Fruit fly (Drosophila melanogaster) whole organism, adult: ENCODE data around the gene Hsp70Bc.
"Not testable (repeated sequence)": the region's sequence is repeated elsewhere in the genome, so short reads cannot be mapped to it uniquely, and the experiment has no call there.

Experiments used
- CG5204 ChIP-seq: fragments of 200-800 bp; sonication (Bioruptor generic); optimal IDR thresholded peaks from 2 replicates; lab custom pipeline; 2016; ENCODE audit warnings: missing biosample characterization, missing genetic modification characterization
- tj ChIP-seq: fragments of 200-800 bp; sonication (Bioruptor generic); optimal IDR thresholded peaks from 3 replicates; lab custom pipeline; 2017; ENCODE audit warnings: missing biosample characterization, mild to moderate bottlenecking, missing genetic modification characterization, moderate library complexity

DNA sequence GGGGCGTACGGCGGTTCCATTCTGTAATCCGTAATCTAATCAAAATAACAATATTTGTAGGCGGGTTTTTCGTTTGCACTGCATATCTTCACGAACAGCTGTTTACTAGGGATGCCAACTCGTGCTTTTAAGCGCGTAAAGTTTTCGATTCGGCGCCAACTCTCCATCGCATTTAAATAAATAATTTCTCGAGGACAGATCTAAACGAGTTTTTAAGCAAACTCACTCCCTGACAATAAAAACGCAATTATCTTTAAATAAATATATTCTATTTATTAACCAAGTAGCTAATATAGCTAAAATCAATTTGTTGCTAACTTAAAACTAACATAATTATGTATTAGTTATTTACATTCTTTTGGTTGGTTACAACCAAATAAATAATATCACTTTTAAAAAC, 43.7 kb upstream of the Hsp70Bc start, which contains the start of gene CG5608:
- not testable (repeated sequence) for TF ChIP-seq CG5204 (GFP tag; lab: Kevin White, UChicago); tj
